Worm (Caenorhabditis elegans) whole organism, L1 larva: ENCODE data around the gene B0507.8.

Experiments used
- lin-15B ChIP-seq: fragments of 150-350 bp; sonication (generic microtip); optimal IDR thresholded peaks from 3 replicates; lab custom pipeline; 2014; ENCODE audit warnings: missing biosample characterization, missing genetic modification characterization
- nhr-237 ChIP-seq: fragments of 150-350 bp; optimal IDR thresholded peaks from 2 replicates; lab custom pipeline; 2014; ENCODE audit warnings: missing biosample characterization, missing genetic modification characterization

- no peak for TF ChIP-seq nhr-237 (tag; lab: Kevin White, UChicago)
- no peak for TF ChIP-seq lin-15B (tag; lab: Kevin White, UChicago)
These were observed 31.8 kb downstream of the B0507.8 start for ce11 chrV:8730991-8731390.
